Fruit fly (Drosophila melanogaster): ENCODE measurements around the gene RabGGTb.

dm6 chr2L:2829637-2830340 lies 49.1 kb upstream of the RabGGTb start, which contains the start of gene Duox:
- TF ChIP-seq Ets21C (GFP tag; optimal IDR thresholded peaks at IDR 0.05) (no peak), CG10669 (GFP tag; optimal IDR thresholded peaks at IDR 0.05) (no peak), Gug (GFP tag; IDR thresholded peaks at IDR 0.05) (no peak), Eip93F (GFP tag; optimal IDR thresholded peaks at IDR 0.05) (no peak), lz (GFP tag; optimal IDR thresholded peaks at IDR 0.05) (no peak), CG6854 (GFP tag; optimal IDR thresholded peaks at IDR 0.05) (no peak), net (GFP tag; optimal IDR thresholded peaks at IDR 0.05) (no peak)

Data from whole organism, prepupa.